Worm (Caenorhabditis elegans): Measurements from ENCODE around the gene F59E11.2.

- TF ChIP-seq ztf-11 (tag; optimal IDR thresholded peaks at IDR 0.05) = no peak
- no peak for TF ChIP-seq pha-4 (tag; optimal IDR thresholded peaks at IDR 0.05)
- no peak for TF ChIP-seq snpc-4 (tag; optimal IDR thresholded peaks at IDR 0.05)
- no peak for TF ChIP-seq hlh-1 (tag; optimal IDR thresholded peaks at IDR 0.05)
- no peak for TF ChIP-seq mep-1 (tag; optimal IDR thresholded peaks at IDR 0.05)
- TF ChIP-seq unc-62 (GFP tag; optimal IDR thresholded peaks at IDR 0.05) = no peak
- TF ChIP-seq elt-1 (tag; optimal IDR thresholded peaks at IDR 0.05; ENCODE audit: borderline replicate concordance, insufficient read depth) = no peak
- no peak for TF ChIP-seq cnd-1 (tag; optimal IDR thresholded peaks at IDR 0.05)
- no peak for TF ChIP-seq nhr-76 (tag; optimal IDR thresholded peaks at IDR 0.05)
- no peak for TF ChIP-seq nhr-12 (tag; optimal IDR thresholded peaks at IDR 0.05)
- no peak for TF ChIP-seq nhr-28 (tag; optimal IDR thresholded peaks at IDR 0.05)
These were observed at the start of gene F59E11.2 for ce11 chrV:9001175-9001574.
